Worm (Caenorhabditis elegans) whole organism, L1 larva: ENCODE measurements around the gene math-13.

Source experiments
- aha-1 ChIP-seq: fragments of 150-350 bp; optimal IDR thresholded peaks from 2 replicates; lab custom pipeline; 2014; ENCODE audit warnings: missing biosample characterization, missing genetic modification characterization
- blmp-1 ChIP-seq: fragments of 150-350 bp; optimal IDR thresholded peaks from 2 replicates; lab custom pipeline; 2014; ENCODE audit warnings: missing biosample characterization, missing genetic modification characterization
- ceh-8 ChIP-seq: fragments of 200-800 bp; sonication (Bioruptor generic); optimal IDR thresholded peaks from 2 replicates; lab custom pipeline; 2018; ENCODE audit warnings: mild to moderate bottlenecking, missing genetic modification characterization, moderate library complexity, missing compliant biosample characterization
- ceh-82 ChIP-seq, 3 experiments: fragments of 150-350 bp in 1 of 3; sonication (generic microtip) in 2 of 3; optimal IDR thresholded peaks; 2 replicates each; lab custom pipeline; 2014 to 2017; ENCODE audit warnings: missing biosample characterization in 3 of 3, missing genetic modification characterization in 3 of 3
- ceh-90 ChIP-seq: sonication (generic microtip); optimal IDR thresholded peaks from 2 replicates; lab custom pipeline; 2016; ENCODE audit warnings: missing genetic modification characterization, missing compliant biosample characterization
- ces-1 ChIP-seq: fragments of 150-350 bp; optimal IDR thresholded peaks from 2 replicates; lab custom pipeline; 2014; ENCODE audit warnings: missing biosample characterization, missing genetic modification reagents, missing genetic modification characterization
- efl-1 ChIP-seq, 4 experiments: fragments of 150-350 bp; optimal IDR thresholded peaks in 3 of 4; peaks in 1 of 4; 1 replicate in 1 of 4; 2 replicates in 3 of 4; lab custom pipeline; 2014; ENCODE audit warnings: missing biosample characterization in 2 of 4, missing genetic modification characterization in 2 of 4, missing genetic modification reagents in 2 of 4
- egl-13 ChIP-seq: sonication (generic microtip); optimal IDR thresholded peaks from 2 replicates; lab custom pipeline; 2016; ENCODE audit warnings: missing genotype, missing genetic modification reagents, missing genetic modification characterization, missing compliant biosample characterization
- elt-2 ChIP-seq: sonication (generic microtip); optimal IDR thresholded peaks from 2 replicates; lab custom pipeline; 2016; ENCODE audit warnings: missing genetic modification characterization, mild to moderate bottlenecking, inconsistent platforms, missing compliant biosample characterization, missing genetic modification reagents
- ets-5 ChIP-seq: fragments of 200-800 bp; sonication (Bioruptor generic); IDR thresholded peaks from 2 replicates; pipeline ENCODE4 v1.3.6; 2022; ENCODE audit warnings: missing genetic modification characterization, missing compliant biosample characterization
- fkh-10 ChIP-seq: sonication (generic microtip); optimal IDR thresholded peaks from 2 replicates; lab custom pipeline; 2017; ENCODE audit warnings: missing biosample characterization, missing genetic modification reagents, missing genetic modification characterization
- fkh-8 ChIP-seq: sonication (generic microtip); optimal IDR thresholded peaks from 2 replicates; lab custom pipeline; 2016; ENCODE audit warnings: mild to moderate bottlenecking, missing genetic modification characterization, missing compliant biosample characterization
- hlh-4 ChIP-seq: sonication (generic microtip); optimal IDR thresholded peaks from 2 replicates; lab custom pipeline; 2016; ENCODE audit warnings: mild to moderate bottlenecking, missing genetic modification characterization, missing compliant biosample characterization
- hpl-2 ChIP-seq: fragments of 150-350 bp; optimal IDR thresholded peaks from 2 replicates; lab custom pipeline; 2014; ENCODE audit warnings: missing biosample characterization, missing genetic modification reagents, missing genetic modification characterization
- irx-1 ChIP-seq: sonication (generic microtip); optimal IDR thresholded peaks from 2 replicates; lab custom pipeline; 2016; ENCODE audit warnings: missing genetic modification characterization, missing compliant biosample characterization
- jun-1 ChIP-seq: fragments of 150-350 bp; optimal IDR thresholded peaks from 2 replicates; lab custom pipeline; 2014; ENCODE audit warnings: missing biosample characterization, missing genetic modification reagents, missing genetic modification characterization
- lin-14 ChIP-seq: fragments of 200-800 bp; sonication (Bioruptor generic); optimal IDR thresholded peaks from 2 replicates; lab custom pipeline; 2018; ENCODE audit warnings: mild to moderate bottlenecking, missing genetic modification characterization, moderate library complexity, missing compliant biosample characterization
- lin-15B ChIP-seq: fragments of 150-350 bp; sonication (generic microtip); optimal IDR thresholded peaks from 3 replicates; lab custom pipeline; 2014; ENCODE audit warnings: missing biosample characterization, missing genetic modification characterization
- lin-35 ChIP-seq, 2 experiments: fragments of 150-350 bp; optimal IDR thresholded peaks; 2 replicates each; lab custom pipeline; 2014; ENCODE audit warnings: missing biosample characterization in 2 of 2, missing genetic modification characterization in 2 of 2, missing genetic modification reagents in 2 of 2
- nhr-20 ChIP-seq: sonication (generic microtip); optimal IDR thresholded peaks from 2 replicates; lab custom pipeline; 2016; ENCODE audit warnings: mild to moderate bottlenecking, missing genetic modification characterization, missing compliant biosample characterization
- nhr-237 ChIP-seq: fragments of 150-350 bp; optimal IDR thresholded peaks from 2 replicates; lab custom pipeline; 2014; ENCODE audit warnings: missing biosample characterization, missing genetic modification characterization
- nhr-28 ChIP-seq: fragments of 150-350 bp; optimal IDR thresholded peaks from 2 replicates; lab custom pipeline; 2014; ENCODE audit warnings: missing biosample characterization, missing genetic modification characterization
- nhr-47 ChIP-seq: sonication (generic microtip); optimal IDR thresholded peaks from 2 replicates; lab custom pipeline; 2016; ENCODE audit warnings: mild to moderate bottlenecking, missing genetic modification characterization, moderate library complexity, missing compliant biosample characterization
- nhr-71 ChIP-seq: sonication (generic microtip); optimal IDR thresholded peaks from 2 replicates; lab custom pipeline; 2016; ENCODE audit warnings: mild to moderate bottlenecking, missing genetic modification characterization, moderate library complexity, missing compliant biosample characterization
- nhr-77 ChIP-seq: fragments of 150-350 bp; optimal IDR thresholded peaks from 2 replicates; lab custom pipeline; 2014; ENCODE audit warnings: missing biosample characterization, missing genetic modification characterization
- pag-3 ChIP-seq: sonication (generic microtip); optimal IDR thresholded peaks from 2 replicates; lab custom pipeline; 2017; ENCODE audit warnings: missing genetic modification characterization, mild to moderate bottlenecking, missing compliant biosample characterization, antibody characterized with exemption, borderline replicate concordance; ENCODE audit not compliant: insufficient read depth
- pax-3 ChIP-seq: fragments of 200-800 bp; sonication (Bioruptor generic); optimal IDR thresholded peaks from 2 replicates; lab custom pipeline; 2018; ENCODE audit warnings: mild to moderate bottlenecking, missing genetic modification characterization, moderate library complexity, missing compliant biosample characterization
- pqm-1 ChIP-seq: sonication (generic microtip); optimal IDR thresholded peaks from 3 replicates; lab custom pipeline; 2017; ENCODE audit warnings: missing biosample characterization, missing genetic modification characterization
- skn-1 ChIP-seq: fragments of 150-350 bp; optimal IDR thresholded peaks from 2 replicates; lab custom pipeline; 2014; ENCODE audit warnings: missing biosample characterization, missing genetic modification characterization
- sox-4 ChIP-seq: sonication (generic microtip); optimal IDR thresholded peaks from 2 replicates; lab custom pipeline; 2016; ENCODE audit warnings: missing genetic modification characterization, missing compliant biosample characterization
- sup-37 ChIP-seq: fragments of 200-800 bp; sonication (Bioruptor generic); optimal IDR thresholded peaks from 2 replicates; lab custom pipeline; 2018; ENCODE audit warnings: mild to moderate bottlenecking, missing genetic modification characterization, missing compliant biosample characterization
- swsn-7 ChIP-seq: sonication (generic microtip); optimal IDR thresholded peaks from 2 replicates; lab custom pipeline; 2016; ENCODE audit warnings: missing genetic modification characterization, missing compliant biosample characterization
- tlp-1 ChIP-seq: fragments of 150-350 bp; optimal IDR thresholded peaks from 2 replicates; lab custom pipeline; 2014; ENCODE audit warnings: missing biosample characterization, missing genetic modification characterization
- unc-98 ChIP-seq: fragments of 200-800 bp; sonication (Bioruptor generic); IDR thresholded peaks from 2 replicates; pipeline ENCODE4 v1.3.6; 2022; ENCODE audit warnings: missing genetic modification characterization, missing compliant biosample characterization
- vab-15 ChIP-seq: sonication (generic microtip); optimal IDR thresholded peaks from 2 replicates; lab custom pipeline; 2017; ENCODE audit warnings: missing genotype, mild to moderate bottlenecking, missing genetic modification characterization, missing compliant biosample characterization
- xbp-1 ChIP-seq: sonication (generic microtip); optimal IDR thresholded peaks from 2 replicates; lab custom pipeline; 2016; ENCODE audit warnings: missing genetic modification characterization, missing compliant biosample characterization
- ztf-11 ChIP-seq, 2 experiments: sonication (generic microtip); optimal IDR thresholded peaks; 2 replicates each; lab custom pipeline; 2016 to 2017; ENCODE audit warnings: missing genetic modification characterization in 2 of 2, missing biosample characterization in 1 of 2, missing compliant biosample characterization in 1 of 2

math-13 gene

ce11 chrII:1875658-1876057, at the start of gene math-13:
TSS of gene math-13 (plus strand) at chrII:1875958.
- no peak for TF ChIP-seq irx-1 (tag; lab: Kevin White, UChicago)
- TF ChIP-seq nhr-20 (tag; lab: Kevin White, UChicago), result no peak
- TF ChIP-seq sup-37 (GFP tag; lab: Kevin White, UChicago), result no peak

- TF ChIP-seq lin-14 (no peak), nhr-237 (tag; lab: Kevin White, UChicago) (no peak), aha-1 (tag; lab: Kevin White, UChicago) (no peak), efl-1 (optimal IDR thresholded peaks at IDR 0.05; lab: Kevin White, UChicago) (no peak), efl-1 (GFP tag; optimal IDR thresholded peaks at IDR 0.05 in 1 of 2; lab: Kevin White, UChicago) (peak in 1 of 2 experiments; percentile 18), ets-5 (no peak), ceh-8 (GFP tag; lab: Kevin White, UChicago) (no peak), hlh-4 (tag; lab: Kevin White, UChicago) (no peak), lin-15B (tag; lab: Kevin White, UChicago) (no peak), elt-2 (tag; lab: Kevin White, UChicago) (peak; percentile 26), ceh-90 (tag; lab: Kevin White, UChicago) (no peak), ceh-82 (tag; optimal IDR thresholded peaks at IDR 0.05; lab: Kevin White, UChicago) (no peak), nhr-28 (tag; lab: Kevin White, UChicago) (no peak), skn-1 (no peak), pax-3 (tag; lab: Kevin White, UChicago) (no peak), blmp-1 (tag; lab: Kevin White, UChicago) (no peak), fkh-10 (GFP tag; lab: Kevin White, UChicago) (no peak), sox-4 (tag; lab: Kevin White, UChicago) (no peak)
These were observed 45.5 kb upstream of the math-13 start, which contains the start of gene math-40 for ce11 chrII:1830182-1830682. TSS of gene math-40 (plus strand) at chrII:1830632.

ce11 chrII:1831883-1832388, 43.8 kb upstream of the math-13 start, which contains the start of gene math-39:
TSS of gene math-39 (plus strand) at chrII:1832338.
- no peak for TF ChIP-seq ces-1 (GFP tag; lab: Kevin White, UChicago)
- TF ChIP-seq swsn-7 (tag; lab: Kevin White, UChicago), result no peak
- no peak for TF ChIP-seq vab-15 (tag; lab: Kevin White, UChicago)
- no peak for TF ChIP-seq hpl-2 (GFP tag; lab: Kevin White, UChicago)
- no peak for TF ChIP-seq unc-98 (GFP tag; lab: Robert Waterston, UW)

- TF ChIP-seq elt-2 (tag; lab: Kevin White, UChicago) (peak; percentile 47), xbp-1 (tag; lab: Kevin White, UChicago) (no peak), nhr-71 (no peak), nhr-47 (no peak), swsn-7 (tag; lab: Kevin White, UChicago) (no peak), nhr-77 (tag; lab: Kevin White, UChicago) (no peak), pag-3 (tag; lab: Kevin White, UChicago) (no peak), fkh-8 (no peak), jun-1 (no peak)
These were observed 39.6 kb upstream of the math-13 start, which contains the start of gene T08E11.1 for ce11 chrII:1836204-1836603. TSS of gene T08E11.1 (plus strand) at chrII:1836504.

- TF ChIP-seq nhr-237 (tag; lab: Kevin White, UChicago) (no peak), egl-13 (tag; lab: Kevin White, UChicago) (peak; percentile 5), ztf-11 (tag; optimal IDR thresholded peaks at IDR 0.05; lab: Kevin White, UChicago) (no peak), pqm-1 (tag; lab: Kevin White, UChicago) (peak; percentile 16), lin-35 (GFP tag; optimal IDR thresholded peaks at IDR 0.05; lab: Kevin White, UChicago) (peak in 1 of 2 experiments; percentile 34), efl-1 (optimal IDR thresholded peaks at IDR 0.05; lab: Kevin White, UChicago) (no peak), efl-1 (GFP tag; optimal IDR thresholded peaks at IDR 0.05 in 1 of 2; lab: Kevin White, UChicago) (peak in 1 of 2 experiments; percentile 16), tlp-1 (tag; lab: Kevin White, UChicago) (peak; percentile 45), elt-2 (tag; lab: Kevin White, UChicago) (peak; percentile 96)
- TF ChIP-seq, all 84 proteins: peak for 6
These were observed 32.9 kb upstream of the math-13 start, which contains the start of the genes C52E2.5 and C52E2.4 for ce11 chrII:1842894-1843293. TSS of gene C52E2.5 (minus strand) at chrII:1842936. TSS of gene C52E2.4 (plus strand) at chrII:1843145.
